Fruit fly (Drosophila melanogaster) S2 (cell line): ENCODE data around the gene Gclm.
A peak's percentile ranks its signal among the peaks of the same experiment; 100 is the strongest.

Experiments
- CG8478 ChIP-seq: fragments of >200 bp; optimal IDR thresholded peaks from 2 replicates; lab custom pipeline; 2018
- CTCF ChIP-seq, 2 experiments: fragments of >200 bp; optimal IDR thresholded peaks; 2 replicates each; lab custom pipeline; 2018

DNA sequence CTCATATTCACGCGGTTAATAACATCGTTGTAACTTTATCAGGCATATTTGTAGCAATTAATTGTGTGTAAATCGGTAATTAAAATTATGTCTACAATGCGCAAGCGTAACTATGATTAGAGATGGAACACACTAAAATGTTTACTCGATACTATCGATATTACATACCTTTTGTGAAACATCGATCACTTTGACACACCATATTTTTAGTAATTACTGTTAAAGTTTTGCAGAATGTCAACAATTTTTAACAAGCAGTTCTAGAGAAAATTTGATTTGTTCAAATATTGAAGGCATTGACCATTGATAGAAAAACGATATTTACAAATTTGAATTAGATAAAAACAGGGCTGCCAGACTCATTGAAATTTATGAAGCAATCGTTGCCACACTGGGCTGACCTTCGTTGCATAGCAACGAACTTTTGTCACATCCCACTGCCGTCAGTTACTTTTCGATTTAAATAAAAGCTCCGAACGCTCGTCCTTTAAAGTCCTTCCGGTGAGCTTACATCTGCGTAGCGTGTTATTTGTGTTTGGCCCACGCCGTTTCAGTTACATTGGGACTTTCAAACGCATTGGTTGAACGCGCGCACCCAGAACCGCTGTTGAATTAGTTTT lies 47.0 kb downstream of the Gclm start, which contains the start of the genes loco and wake:
- TF ChIP-seq CTCF (optimal IDR thresholded peaks at IDR 0.05; lab: Kevin White, UChicago) (peak in 1 of 2 experiments; percentile 55), CG8478 (lab: Kevin White, UChicago) (no peak)
